Worm (Caenorhabditis elegans) whole organism, L2 larva: ENCODE data around the gene vem-1.

ENCODE experiments used
- mab-5 ChIP-seq: fragments of 150-350 bp; optimal IDR thresholded peaks from 2 replicates; lab custom pipeline; 2014; ENCODE audit warnings: missing biosample characterization, missing genetic modification characterization
- ztf-11 ChIP-seq: sonication (generic microtip); optimal IDR thresholded peaks from 2 replicates; lab custom pipeline; 2017; ENCODE audit warnings: missing biosample characterization, missing genetic modification characterization

DNA sequence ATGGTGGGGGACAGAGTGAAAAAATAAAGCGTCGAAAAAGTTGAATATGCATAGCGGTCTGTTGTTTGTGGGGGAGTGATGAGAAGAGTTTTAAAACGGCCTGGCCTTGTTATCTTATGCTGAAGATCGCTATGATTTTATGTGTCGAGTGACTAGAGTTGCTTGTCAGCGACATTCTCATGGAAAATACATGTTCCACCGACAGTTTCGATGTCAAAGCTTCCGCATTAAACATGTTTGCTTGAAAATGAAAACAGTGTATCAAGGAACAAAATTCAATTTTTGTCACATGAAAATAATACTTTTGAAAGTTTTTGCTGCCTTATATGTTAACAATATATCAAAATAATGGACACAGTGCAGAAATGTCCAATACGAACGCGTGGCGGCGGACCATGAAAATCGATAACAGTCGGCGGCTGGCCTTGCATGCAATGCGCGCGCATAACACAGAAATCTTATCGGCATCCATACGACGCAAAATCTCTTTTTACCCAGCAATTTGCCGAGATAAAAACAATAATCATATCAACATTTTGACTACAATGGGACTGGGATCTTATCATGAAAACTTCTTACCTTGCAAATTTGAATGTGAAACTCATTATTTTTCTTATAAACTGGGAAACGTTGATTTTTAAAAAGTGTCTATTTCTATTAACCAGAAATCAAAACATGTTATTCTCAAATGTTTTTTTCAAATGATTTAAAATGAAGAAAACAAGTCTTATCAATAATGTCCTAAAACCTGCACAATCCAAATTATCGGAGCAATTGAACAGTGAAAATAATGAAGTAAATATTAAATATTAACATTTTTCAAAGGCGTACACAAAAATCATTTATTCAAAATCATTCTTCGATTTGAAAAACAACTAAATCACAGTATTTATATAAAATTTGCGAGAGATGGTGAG, 1.4 kb downstream of the vem-1 start:
- TF ChIP-seq mab-5 (tag; lab: Kevin White, UChicago) (no peak), ztf-11 (tag; lab: Kevin White, UChicago) (no peak)
